Worm (Caenorhabditis elegans): ENCODE measurements around the gene nduv-3.
"Not testable (repeated sequence)": the region's sequence is repeated elsewhere in the genome, so short reads cannot be mapped to it uniquely, and the experiment has no call there.

Gene nduv-3

DNA sequence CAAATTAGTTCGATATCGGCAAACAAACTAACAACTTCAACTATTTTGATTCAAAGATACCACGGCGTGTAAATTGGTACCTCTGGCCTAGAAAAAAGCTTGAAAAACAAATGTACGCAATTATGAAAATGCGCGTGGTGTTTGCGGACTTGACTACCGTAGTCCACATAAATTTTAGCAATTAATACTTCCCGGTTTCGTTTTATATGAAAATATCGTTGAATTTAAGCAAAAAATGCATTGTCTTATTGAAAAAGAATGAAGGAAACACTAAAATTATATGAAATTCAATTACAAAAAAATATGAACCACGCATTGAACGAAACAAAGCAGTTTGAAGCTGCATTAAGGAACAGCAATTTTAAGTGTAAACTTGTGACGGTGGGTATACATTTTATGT is 33.8 kb downstream of the nduv-3 start, which contains the start of gene gpx-4:
TSS of gene gpx-4 (minus strand) at position 101 of the 400 bp plus-strand sequence.
- not testable (repeated sequence) for TF ChIP-seq unc-62 (GFP tag; optimal IDR thresholded peaks at IDR 0.05)

DNA sequence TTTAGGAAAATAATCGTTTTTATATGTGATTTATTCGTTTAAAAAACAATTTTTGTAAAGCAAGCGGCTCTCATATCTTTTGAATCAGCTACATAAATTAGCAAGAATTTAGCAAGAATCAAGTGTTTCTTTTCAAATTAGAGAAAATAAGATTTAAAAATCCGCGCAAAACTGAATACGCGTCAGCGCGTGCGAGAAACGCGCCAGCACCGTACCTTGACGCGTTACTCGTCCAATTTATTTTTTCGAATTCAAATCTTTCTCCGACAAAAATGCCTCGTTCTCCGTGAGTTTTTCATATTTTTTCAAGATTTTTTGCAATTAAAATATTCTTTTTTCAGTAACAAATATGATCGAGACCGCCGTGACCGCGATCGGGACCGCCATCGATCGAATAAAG is 35.2 kb downstream of the nduv-3 start, which contains the start of gene Y94H6A.3:
TSS of gene Y94H6A.3 (plus strand) at position 232 of the 400 bp plus-strand sequence.
- no peak for TF ChIP-seq unc-62 (GFP tag; optimal IDR thresholded peaks at IDR 0.05)

DNA sequence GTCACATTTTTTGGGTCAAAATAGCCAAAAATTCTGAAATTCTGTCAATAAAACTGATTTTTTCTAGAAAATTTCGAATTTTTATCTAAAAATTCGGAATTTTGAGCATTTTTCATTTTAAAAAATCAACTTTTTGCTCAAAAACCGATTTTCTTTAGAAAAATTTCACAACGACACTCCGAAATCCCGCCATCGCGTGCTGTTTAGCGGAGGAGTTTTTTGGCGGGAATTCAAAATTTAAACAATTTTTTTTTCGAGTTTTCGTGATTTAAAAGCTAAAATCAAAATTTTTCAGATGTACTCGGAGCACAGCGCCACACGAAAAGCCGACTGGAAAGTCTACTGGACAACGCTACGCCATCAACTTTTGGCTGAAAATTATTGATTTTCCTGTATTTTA is 36.6 kb downstream of the nduv-3 start:
- TF ChIP-seq unc-62 (GFP tag; optimal IDR thresholded peaks at IDR 0.05) = no peak

DNA sequence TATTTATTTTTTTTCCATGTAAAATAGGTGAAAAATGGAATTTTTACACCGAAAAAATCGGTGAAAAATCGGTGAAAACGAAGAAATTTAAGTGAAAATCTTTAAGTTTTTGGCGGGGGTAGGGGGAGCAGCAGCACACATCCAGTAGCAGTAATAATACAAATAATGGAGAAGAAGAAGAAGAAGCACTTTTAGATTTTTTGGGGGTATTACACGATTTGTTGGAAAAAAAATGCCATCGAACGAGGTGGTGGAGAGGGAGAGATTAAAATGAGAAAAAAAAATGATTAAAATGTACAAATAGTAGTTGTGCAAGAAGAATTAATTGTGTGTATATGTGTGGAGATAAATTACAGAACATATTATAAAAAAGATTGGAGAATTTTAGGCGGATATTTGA is 37.0 kb downstream of the nduv-3 start:
- no peak for TF ChIP-seq unc-62 (GFP tag; optimal IDR thresholded peaks at IDR 0.05)

DNA sequence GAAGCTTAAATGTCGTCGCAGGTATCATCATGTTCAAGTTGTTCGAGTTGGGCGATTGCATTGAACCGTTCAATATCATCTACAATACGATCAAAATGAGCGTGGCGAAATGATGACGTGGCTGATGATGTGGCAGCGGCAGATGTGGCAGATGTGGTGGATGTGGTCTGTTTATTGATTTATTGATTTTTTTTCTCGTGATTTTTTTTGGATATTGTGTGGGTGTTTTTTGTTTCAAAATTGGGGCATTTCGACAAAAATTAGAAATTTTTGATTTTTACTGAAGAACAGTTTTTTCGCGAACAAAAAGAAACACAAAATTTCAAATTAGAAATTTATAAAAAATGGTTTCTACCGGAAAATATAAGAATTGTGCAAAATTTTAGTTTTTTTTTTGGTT is 39.2 kb downstream of the nduv-3 start:
- TF ChIP-seq unc-62 (GFP tag; optimal IDR thresholded peaks at IDR 0.05) = no peak

DNA sequence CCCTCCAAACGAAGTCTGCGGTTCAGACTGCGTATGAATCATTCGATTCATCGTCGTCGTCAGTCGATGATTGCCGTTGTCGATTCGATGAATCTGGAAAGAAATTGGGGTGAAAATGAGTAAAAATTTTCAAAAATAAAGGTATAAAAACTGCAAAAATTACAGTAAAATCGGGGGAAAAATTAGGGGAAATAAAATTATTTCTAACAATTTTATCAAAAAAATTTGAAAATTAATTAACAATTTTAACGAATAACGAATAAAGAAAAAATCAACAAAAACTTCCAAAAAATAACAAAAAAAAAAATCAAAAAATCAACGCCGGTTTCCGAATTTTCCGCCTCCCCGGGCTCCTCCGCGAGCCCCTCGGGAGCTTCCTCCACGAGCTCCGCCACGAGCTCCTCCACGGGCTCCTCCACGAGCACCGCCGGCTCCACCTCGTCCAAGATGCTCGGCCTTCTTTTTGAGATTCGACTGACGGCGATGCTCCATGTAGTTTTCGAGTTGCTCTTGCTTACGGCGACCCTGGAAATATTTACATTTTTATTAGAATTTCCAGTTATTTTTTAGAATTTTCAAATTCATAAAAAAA is 47.7 kb downstream of the nduv-3 start, which contains the start of gene egrh-3:
TSS of gene egrh-3 (minus strand) at position 51 of the 592 bp plus-strand sequence.
- TF ChIP-seq unc-62 (GFP tag; optimal IDR thresholded peaks at IDR 0.05) = no peak

All from whole organism, dauer.